Worm (Caenorhabditis elegans): Measurements from ENCODE around the gene rps-24.

DNA sequence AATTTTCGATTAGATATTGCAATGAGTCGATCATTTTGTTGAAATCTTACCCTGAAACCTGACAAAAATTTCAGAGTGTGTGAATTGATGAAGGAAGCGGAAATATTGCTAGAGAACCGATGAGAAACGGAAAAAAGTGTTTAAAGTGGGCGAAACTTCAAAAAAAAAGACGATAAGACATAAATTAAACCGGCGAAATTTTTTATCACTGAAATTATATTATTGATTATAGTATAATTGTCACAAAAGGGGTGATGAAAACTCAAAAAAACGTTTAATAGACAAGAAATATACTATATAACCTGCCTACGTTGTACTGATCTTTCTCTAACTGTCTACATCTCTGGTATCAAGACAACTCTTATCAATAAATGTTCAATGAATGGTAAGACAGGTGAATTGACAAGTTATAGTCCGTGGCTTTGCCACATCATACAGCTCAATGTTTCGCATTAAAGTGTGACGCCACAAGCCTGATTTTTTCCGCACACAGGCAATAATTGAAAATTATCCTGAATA, 48.5 kb upstream of the rps-24 start, which contains the start of gene pxmp-4:
- no peak for TF ChIP-seq ceh-82 (tag; optimal IDR thresholded peaks at IDR 0.05)
- TF ChIP-seq ceh-28 (tag; optimal IDR thresholded peaks at IDR 0.05): peak; percentile 10
